Fruit fly (Drosophila melanogaster) whole organism, embryonic: ENCODE data around the gene Ythdf.
A peak's percentile ranks its signal among the peaks of the same experiment; 100 is the strongest.

Experiments used
- Atf-2 ChIP-seq: fragments of 200-800 bp; sonication (Bioruptor generic); optimal IDR thresholded peaks from 2 replicates; lab custom pipeline; 2016; ENCODE audit warnings: missing biosample characterization, missing genetic modification characterization
- Awh ChIP-seq: fragments of 200-800 bp; sonication (Bioruptor generic); IDR thresholded peaks from 2 replicates; pipeline ENCODE4, ENCODE4 v1.3.6; 2022; ENCODE audit warnings: missing biosample characterization, missing genetic modification characterization
- Bdp1 ChIP-seq: fragments of 200-800 bp; sonication (Bioruptor generic); optimal IDR thresholded peaks from 3 replicates; lab custom pipeline; 2016; ENCODE audit warnings: missing biosample characterization, missing genetic modification characterization
- CG10462 ChIP-seq: fragments of 200-800 bp; sonication (Bioruptor generic); optimal IDR thresholded peaks from 2 replicates; lab custom pipeline; 2016; ENCODE audit warnings: missing biosample characterization, missing genetic modification characterization
- CG11398 ChIP-seq: fragments of 200-800 bp; sonication (Bioruptor generic); optimal IDR thresholded peaks from 2 replicates; lab custom pipeline; 2016; ENCODE audit warnings: missing biosample characterization, missing genetic modification characterization
- CG11560 ChIP-seq: fragments of 200-800 bp; sonication (Bioruptor generic); IDR thresholded peaks from 3 replicates; pipeline ENCODE4 v1.3.6; 2022; ENCODE audit warnings: missing biosample characterization, missing genetic modification characterization
- CG11723 ChIP-seq: fragments of 200-800 bp; sonication (Bioruptor generic); optimal IDR thresholded peaks from 2 replicates; lab custom pipeline; 2017; ENCODE audit warnings: missing biosample characterization, mild to moderate bottlenecking, missing genetic modification characterization
- CG12942 ChIP-seq: fragments of 200-800 bp; sonication (Bioruptor generic); optimal IDR thresholded peaks from 3 replicates; lab custom pipeline; 2016; ENCODE audit warnings: missing biosample characterization, missing genetic modification characterization
- CG13424 ChIP-seq: fragments of 200-800 bp; sonication (Bioruptor generic); optimal IDR thresholded peaks from 2 replicates; lab custom pipeline; 2019; ENCODE audit warnings: missing biosample characterization, mild to moderate bottlenecking, missing genetic modification characterization, moderate library complexity
- CG14710 ChIP-seq: fragments of 200-800 bp; sonication (Bioruptor generic); optimal IDR thresholded peaks from 3 replicates; lab custom pipeline; 2019; ENCODE audit warnings: missing biosample characterization, mild to moderate bottlenecking, missing genetic modification characterization, moderate library complexity
- CG16813 ChIP-seq: fragments of 200-800 bp; sonication (Bioruptor generic); IDR thresholded peaks from 3 replicates; pipeline ENCODE4 v1.3.6; 2022; ENCODE audit warnings: missing biosample characterization, missing genetic modification characterization; ENCODE audit not compliant: partially characterized antibody
- CG2116 ChIP-seq: fragments of 200-800 bp; sonication (Bioruptor generic); optimal IDR thresholded peaks from 3 replicates; lab custom pipeline; 2018; ENCODE audit warnings: missing biosample characterization, mild to moderate bottlenecking, missing genetic modification characterization
- CG3065 ChIP-seq: fragments of 200-800 bp; sonication (Bioruptor generic); optimal IDR thresholded peaks from 2 replicates; lab custom pipeline; 2016; ENCODE audit warnings: missing biosample characterization, missing genetic modification characterization
- CG32767 ChIP-seq: fragments of 200-800 bp; sonication (Bioruptor generic); IDR thresholded peaks from 2 replicates; pipeline ENCODE4 v1.3.6; 2022; ENCODE audit warnings: missing biosample characterization, missing genetic modification characterization
- CG34422 ChIP-seq: fragments of 200-800 bp; sonication (Bioruptor generic); IDR thresholded peaks from 3 replicates; pipeline ENCODE4 v1.3.6; 2022; ENCODE audit warnings: missing biosample characterization, missing genetic modification characterization
- CG4854 ChIP-seq: fragments of 200-800 bp; sonication (Bioruptor generic); optimal IDR thresholded peaks from 2 replicates; lab custom pipeline; 2016; ENCODE audit warnings: missing biosample characterization, missing genetic modification characterization, inconsistent platforms
- CG5953 ChIP-seq: fragments of 200-800 bp; sonication (Bioruptor generic); IDR thresholded peaks from 2 replicates; pipeline ENCODE4 v1.3.6; 2022; ENCODE audit warnings: missing biosample characterization, missing genetic modification characterization
- CG7372 ChIP-seq: fragments of 200-800 bp; sonication (Bioruptor generic); IDR thresholded peaks from 2 replicates; pipeline ENCODE4 v1.3.6; 2022; ENCODE audit warnings: missing biosample characterization, missing genetic modification characterization
- CG7928 ChIP-seq: fragments of 200-800 bp; sonication (Bioruptor generic); optimal IDR thresholded peaks from 2 replicates; lab custom pipeline; 2017; ENCODE audit warnings: missing biosample characterization, mild to moderate bottlenecking, missing genetic modification characterization
- CG8290 ChIP-seq, 3 experiments: fragments of 200-800 bp; sonication (Bioruptor generic); optimal IDR thresholded peaks; 2 replicates each; lab custom pipeline; 2016 to 2019; ENCODE audit warnings: missing biosample characterization in 3 of 3, missing genetic modification characterization in 3 of 3, mild to moderate bottlenecking in 2 of 3, moderate library complexity in 1 of 3
- CG8478 ChIP-seq: fragments of >200 bp; optimal IDR thresholded peaks from 2 replicates; lab custom pipeline; 2018
- Chrac-16 ChIP-seq: fragments of 200-800 bp; sonication (Bioruptor generic); optimal IDR thresholded peaks from 3 replicates; lab custom pipeline; 2016; ENCODE audit warnings: missing biosample characterization, missing genetic modification characterization
- CoRest ChIP-seq: fragments of 200-800 bp; sonication (Bioruptor generic); optimal IDR thresholded peaks from 3 replicates; lab custom pipeline; 2018; ENCODE audit warnings: missing biosample characterization, mild to moderate bottlenecking, missing genetic modification characterization, moderate library complexity
- Dek ChIP-seq: fragments of 200-800 bp; sonication (Bioruptor generic); optimal IDR thresholded peaks from 3 replicates; lab custom pipeline; 2019; ENCODE audit warnings: missing biosample characterization, mild to moderate bottlenecking, missing genetic modification characterization, moderate library complexity
- H2.0 ChIP-seq: fragments of 200-800 bp; sonication (Bioruptor generic); IDR thresholded peaks from 2 replicates; pipeline ENCODE4 v1.3.6; 2022; ENCODE audit warnings: missing biosample characterization, missing genetic modification characterization
- HLH4C ChIP-seq: fragments of 200-800 bp; sonication (Bioruptor generic); IDR thresholded peaks from 3 replicates; pipeline ENCODE4 v1.3.6; 2022; ENCODE audit warnings: missing biosample characterization, missing genetic modification characterization; ENCODE audit not compliant: partially characterized antibody
- Hr39 ChIP-seq: fragments of >200 bp; optimal IDR thresholded peaks from 2 replicates; lab custom pipeline; 2017
- Hr78 ChIP-seq, 2 experiments: fragments of 200-800 bp in 1 of 2; fragments of >200 bp in 1 of 2; sonication (Bioruptor generic) in 1 of 2; optimal IDR thresholded peaks; 2 replicates each; lab custom pipeline; 2017 to 2019; ENCODE audit warnings: missing biosample characterization in 2 of 2, missing genetic modification characterization in 2 of 2, mild to moderate bottlenecking in 1 of 2, moderate library complexity in 1 of 2
- Lhr ChIP-seq: fragments of 200-800 bp; sonication (Bioruptor generic); optimal IDR thresholded peaks from 3 replicates; lab custom pipeline; 2017; ENCODE audit warnings: mild to moderate bottlenecking, missing biosample characterization, missing genetic modification reagents, missing genetic modification characterization
- MBD-R2 ChIP-seq: fragments of 200-800 bp; sonication (Bioruptor generic); IDR thresholded peaks from 2 replicates; pipeline ENCODE4 v1.3.6; 2022; ENCODE audit warnings: missing biosample characterization, missing genetic modification characterization
- Mrtf ChIP-seq: fragments of 200-800 bp; sonication (Bioruptor generic); IDR thresholded peaks from 3 replicates; pipeline ENCODE4 v1.3.6; 2022; ENCODE audit warnings: missing biosample characterization, missing genetic modification characterization
- Neu2 ChIP-seq: fragments of 200-800 bp; sonication (Bioruptor generic); optimal IDR thresholded peaks from 3 replicates; lab custom pipeline; 2016; ENCODE audit warnings: missing biosample characterization, missing genetic modification characterization, borderline replicate concordance
- TFAM ChIP-seq: fragments of 200-800 bp; sonication (Bioruptor generic); optimal IDR thresholded peaks from 2 replicates; lab custom pipeline; 2017; ENCODE audit warnings: missing biosample characterization, missing genetic modification characterization, inconsistent platforms
- YL-1 ChIP-seq: fragments of 200-800 bp; sonication (Bioruptor generic); optimal IDR thresholded peaks from 3 replicates; lab custom pipeline; 2017; ENCODE audit warnings: missing biosample characterization, mild to moderate bottlenecking, missing genetic modification characterization
- amos ChIP-seq: fragments of 200-800 bp; sonication (Bioruptor generic); IDR thresholded peaks from 2 replicates; pipeline ENCODE4 v1.3.6; 2022; ENCODE audit warnings: missing biosample characterization, missing genetic modification characterization; ENCODE audit not compliant: partially characterized antibody
- cato ChIP-seq: fragments of 200-800 bp; sonication (Bioruptor generic); optimal IDR thresholded peaks from 2 replicates; lab custom pipeline; 2016; ENCODE audit warnings: missing biosample characterization, missing genetic modification characterization, borderline replicate concordance
- dati ChIP-seq: fragments of 200-800 bp; sonication (Bioruptor generic); IDR thresholded peaks from 2 replicates; pipeline ENCODE4 v1.3.6; 2022; ENCODE audit warnings: missing biosample characterization, missing genetic modification characterization
- dimm ChIP-seq: fragments of 200-800 bp; sonication (Bioruptor generic); IDR thresholded peaks from 2 replicates; pipeline ENCODE4 v1.3.6; 2022; ENCODE audit warnings: missing biosample characterization, missing genetic modification characterization
- en ChIP-seq: fragments of 200-800 bp; sonication (Bioruptor generic); optimal IDR thresholded peaks from 2 replicates; lab custom pipeline; 2016; ENCODE audit warnings: missing biosample characterization, missing genetic modification characterization
- eve ChIP-seq, 2 experiments: fragments of >200 bp; optimal IDR thresholded peaks; 2 replicates each; lab custom pipeline; 2017; ENCODE audit warnings: missing biosample characterization in 2 of 2, missing genetic modification characterization in 2 of 2
- gcm2 ChIP-seq: fragments of 200-800 bp; sonication (Bioruptor generic); optimal IDR thresholded peaks from 2 replicates; lab custom pipeline; 2016; ENCODE audit warnings: missing biosample characterization, missing genetic modification characterization
- gfzf ChIP-seq: fragments of 200-800 bp; sonication (Bioruptor generic); optimal IDR thresholded peaks from 2 replicates; lab custom pipeline; 2016; ENCODE audit warnings: missing biosample characterization, mild to moderate bottlenecking, missing genetic modification characterization, moderate library complexity
- grn ChIP-seq: fragments of 200-800 bp; sonication (Bioruptor generic); optimal IDR thresholded peaks from 3 replicates; lab custom pipeline; 2017; ENCODE audit warnings: missing biosample characterization, missing genetic modification characterization
- hbn ChIP-seq: fragments of 200-800 bp; sonication (Bioruptor generic); IDR thresholded peaks from 2 replicates; pipeline ENCODE4 v1.3.6; 2022; ENCODE audit warnings: missing biosample characterization, missing genetic modification characterization; ENCODE audit not compliant: partially characterized antibody
- pum ChIP-seq: fragments of 200-800 bp; sonication (Bioruptor generic); optimal IDR thresholded peaks from 2 replicates; lab custom pipeline; 2016; ENCODE audit warnings: missing biosample characterization, missing genetic modification characterization
- ro ChIP-seq: fragments of 200-800 bp; sonication (Bioruptor generic); IDR thresholded peaks from 2 replicates; pipeline ENCODE4 v1.3.6; 2022; ENCODE audit warnings: missing biosample characterization, missing genetic modification characterization
- shn ChIP-seq: fragments of 200-800 bp; sonication (Bioruptor generic); optimal IDR thresholded peaks from 3 replicates; lab custom pipeline; 2016; ENCODE audit warnings: missing biosample characterization, missing genetic modification characterization
- sima ChIP-seq: fragments of 200-800 bp; sonication (Bioruptor generic); optimal IDR thresholded peaks from 2 replicates; lab custom pipeline; 2016; ENCODE audit warnings: missing biosample characterization, missing genetic modification characterization
- sqz ChIP-seq: fragments of 200-800 bp; sonication (Bioruptor generic); optimal IDR thresholded peaks from 3 replicates; lab custom pipeline; 2018; ENCODE audit warnings: missing biosample characterization, mild to moderate bottlenecking, missing genetic modification characterization
- trem ChIP-seq: fragments of 200-800 bp; optimal IDR thresholded peaks from 3 replicates; lab custom pipeline; 2019; ENCODE audit warnings: missing biosample characterization, mild to moderate bottlenecking, missing genetic modification characterization, moderate library complexity
- wor ChIP-seq: fragments of 200-800 bp; sonication (Bioruptor generic); IDR thresholded peaks from 2 replicates; pipeline ENCODE4 v1.3.6; 2022; ENCODE audit warnings: missing biosample characterization, missing genetic modification characterization
- z ChIP-seq: fragments of 200-800 bp; sonication (Bioruptor generic); IDR thresholded peaks from 3 replicates; pipeline ENCODE4 v1.3.6; 2022; ENCODE audit warnings: missing biosample characterization, missing genetic modification characterization

The Ythdf gene

dm6 chr3R:25023056-25023455 is 16.0 kb downstream of the Ythdf start, which contains the start of gene beta4GalT7 (continued):
- no peak for TF ChIP-seq Neu2
- no peak for TF ChIP-seq gcm2 (GFP tag; lab: Kevin White, UChicago)
- no peak for TF ChIP-seq HLH4C (GFP tag; lab: Robert Waterston, UW)
- TF ChIP-seq gfzf (GFP tag; lab: Kevin White, UChicago), result peak; percentile 79
- TF ChIP-seq trem (tag; lab: Kevin White, UChicago), result peak; percentile 7
- no peak for TF ChIP-seq TFAM (GFP tag; lab: Kevin White, UChicago)
- TF ChIP-seq CG11723 (GFP tag; lab: Kevin White, UChicago), result no peak
- no peak for TF ChIP-seq CG7372 (GFP tag; lab: Robert Waterston, UW)
- no peak for TF ChIP-seq H2.0 (GFP tag; lab: Robert Waterston, UW)
- TF ChIP-seq shn, result no peak
- no peak for TF ChIP-seq CG10462 (GFP tag; lab: Kevin White, UChicago)
- TF ChIP-seq CoRest (tag; lab: Kevin White, UChicago), result no peak
- no peak for TF ChIP-seq Awh (GFP tag; lab: Robert Waterston, UW)
- TF ChIP-seq Atf-2 (GFP tag; lab: Kevin White, UChicago), result no peak
- no peak for TF ChIP-seq CG13424 (tag; lab: Kevin White, UChicago)
- peak; percentile 97 for TF ChIP-seq CG11560
- peak; percentile 40; the same call in 1 of the 3 replicates for TF ChIP-seq CG34422 (GFP tag; lab: Robert Waterston, UW)
- no peak; the same call in 2 of the 3 replicates for TF ChIP-seq CG16813 (GFP tag; lab: Robert Waterston, UW)
- peak; percentile 22; the same call in 1 of the 2 replicates for TF ChIP-seq amos
- no peak for TF ChIP-seq cato (GFP tag; lab: Kevin White, UChicago)
- no peak for TF ChIP-seq Hr39 (lab: Kevin White, UChicago)
- TF ChIP-seq Mrtf (GFP tag; lab: Robert Waterston, UW), result no peak
- TF ChIP-seq ro, result no peak
- TF ChIP-seq Bdp1, result no peak
- TF ChIP-seq grn (GFP tag; lab: Kevin White, UChicago), result no peak
- peak; percentile 11 for TF ChIP-seq YL-1
- TF ChIP-seq CG3065 (GFP tag; lab: Kevin White, UChicago), result no peak
- no peak for TF ChIP-seq CG11398 (GFP tag; lab: Kevin White, UChicago)
- no peak for TF ChIP-seq pum (GFP tag; lab: Kevin White, UChicago)
- TF ChIP-seq dati (GFP tag; lab: Robert Waterston, UW), result no peak
- TF ChIP-seq MBD-R2 (GFP tag; lab: Robert Waterston, UW), result peak; percentile 69
- TF ChIP-seq CG14710 (tag; lab: Kevin White, UChicago), result peak; percentile 6
- no peak for TF ChIP-seq Lhr (GFP tag; lab: Kevin White, UChicago)
- TF ChIP-seq CG12942, result no peak
- no peak for TF ChIP-seq CG8478
- TF ChIP-seq CG32767 (GFP tag; lab: Robert Waterston, UW), result no peak
- no peak for TF ChIP-seq CG8290 (GFP tag; optimal IDR thresholded peaks at IDR 0.05; lab: Kevin White, UChicago)
- no peak for TF ChIP-seq CG8290 (tag; optimal IDR thresholded peaks at IDR 0.05; lab: Kevin White, UChicago)
- no peak for TF ChIP-seq en (GFP tag; lab: Kevin White, UChicago)
- TF ChIP-seq eve (GFP tag; optimal IDR thresholded peaks at IDR 0.05; lab: Kevin White, UChicago), result no peak
- no peak for TF ChIP-seq CG4854 (GFP tag; lab: Kevin White, UChicago)
- TF ChIP-seq hbn (GFP tag; lab: Robert Waterston, UW), result no peak
- no peak for TF ChIP-seq Chrac-16 (GFP tag; lab: Kevin White, UChicago)
- TF ChIP-seq Dek (tag; lab: Kevin White, UChicago), result no peak
- TF ChIP-seq z (GFP tag; lab: Robert Waterston, UW), result no peak
- TF ChIP-seq sima, result no peak
- no peak for TF ChIP-seq CG5953
- TF ChIP-seq dimm (GFP tag; lab: Robert Waterston, UW), result no peak
- TF ChIP-seq wor (GFP tag; lab: Robert Waterston, UW), result no peak
- TF ChIP-seq CG2116 (GFP tag; lab: Kevin White, UChicago), result peak; percentile 57
- no peak for TF ChIP-seq sqz
- TF ChIP-seq CG7928 (GFP tag; lab: Kevin White, UChicago), result no peak
- TF ChIP-seq Hr78 (GFP tag; optimal IDR thresholded peaks at IDR 0.05; lab: Kevin White, UChicago), result no peak
